Fruit fly (Drosophila melanogaster) whole organism, embryonic: ENCODE measurements around the gene CecA1.

Experiments used
- ATbp ChIP-seq: fragments of 200-800 bp; sonication (Bioruptor generic); optimal IDR thresholded peaks from 2 replicates; lab custom pipeline; 2017; ENCODE audit warnings: missing biosample characterization, mild to moderate bottlenecking, missing genetic modification characterization, missing genetic modification reagents
- Ada2b ChIP-seq: fragments of 200-800 bp; sonication (Bioruptor generic); IDR thresholded peaks from 2 replicates; pipeline ENCODE4 v1.3.6; 2022; ENCODE audit warnings: missing biosample characterization, missing genetic modification characterization
- Bdp1 ChIP-seq: fragments of 200-800 bp; sonication (Bioruptor generic); optimal IDR thresholded peaks from 3 replicates; lab custom pipeline; 2016; ENCODE audit warnings: missing biosample characterization, missing genetic modification characterization
- Bgb ChIP-seq: fragments of 200-800 bp; sonication (Bioruptor generic); IDR thresholded peaks from 2 replicates; pipeline ENCODE4 v1.3.6; 2022; ENCODE audit warnings: missing biosample characterization, missing genetic modification characterization; ENCODE audit not compliant: partially characterized antibody
- Blimp-1 ChIP-seq: fragments of 200-800 bp; sonication (Bioruptor generic); optimal IDR thresholded peaks from 3 replicates; lab custom pipeline; 2018; ENCODE audit warnings: missing biosample characterization, missing genetic modification characterization, mild to moderate bottlenecking, moderate library complexity, missing genetic modification reagents
- CG10209 ChIP-seq: fragments of 200-800 bp; sonication (Bioruptor generic); optimal IDR thresholded peaks from 3 replicates; lab custom pipeline; 2017; ENCODE audit warnings: missing biosample characterization, mild to moderate bottlenecking, missing genetic modification characterization, missing genetic modification reagents
- CG10979 ChIP-seq: fragments of 200-800 bp; sonication (Bioruptor generic); optimal IDR thresholded peaks from 2 replicates; lab custom pipeline; 2018; ENCODE audit warnings: missing biosample characterization, mild to moderate bottlenecking, missing genetic modification characterization, moderate library complexity
- CG11085 ChIP-seq: fragments of 200-800 bp; sonication (Bioruptor generic); IDR thresholded peaks from 2 replicates; pipeline ENCODE4 v1.3.6; 2022; ENCODE audit warnings: missing biosample characterization, missing genetic modification characterization
- CG11723 ChIP-seq: fragments of 200-800 bp; sonication (Bioruptor generic); optimal IDR thresholded peaks from 2 replicates; lab custom pipeline; 2017; ENCODE audit warnings: missing biosample characterization, mild to moderate bottlenecking, missing genetic modification characterization
- CG13287 ChIP-seq: fragments of 200-800 bp; sonication (Bioruptor generic); IDR thresholded peaks from 2 replicates; pipeline ENCODE4 v1.3.6; 2022; ENCODE audit warnings: missing biosample characterization, missing genetic modification characterization; ENCODE audit not compliant: partially characterized antibody
- CG1647 ChIP-seq: fragments of 200-800 bp; sonication (Bioruptor generic); optimal IDR thresholded peaks from 3 replicates; lab custom pipeline; 2016; ENCODE audit warnings: missing biosample characterization, missing genetic modification characterization
- CG17359 ChIP-seq: fragments of 200-800 bp; sonication (Bioruptor generic); optimal IDR thresholded peaks from 3 replicates; lab custom pipeline; 2018; ENCODE audit warnings: missing biosample characterization, mild to moderate bottlenecking, missing genetic modification characterization, moderate library complexity
- CG30431 ChIP-seq: fragments of 200-800 bp; sonication (Bioruptor generic); optimal IDR thresholded peaks from 2 replicates; lab custom pipeline; 2017; ENCODE audit warnings: missing biosample characterization, missing genetic modification characterization
- CG32767 ChIP-seq: fragments of 200-800 bp; sonication (Bioruptor generic); IDR thresholded peaks from 2 replicates; pipeline ENCODE4 v1.3.6; 2022; ENCODE audit warnings: missing biosample characterization, missing genetic modification characterization
- CG34224 ChIP-seq: fragments of 200-800 bp; sonication (Bioruptor generic); IDR thresholded peaks from 3 replicates; pipeline ENCODE4 v1.3.6; 2022; ENCODE audit warnings: missing biosample characterization, missing genetic modification characterization; ENCODE audit not compliant: partially characterized antibody
- CG34422 ChIP-seq: fragments of 200-800 bp; sonication (Bioruptor generic); IDR thresholded peaks from 3 replicates; pipeline ENCODE4 v1.3.6; 2022; ENCODE audit warnings: missing biosample characterization, missing genetic modification characterization
- CG4282 ChIP-seq: fragments of 200-800 bp; sonication (Bioruptor generic); optimal IDR thresholded peaks from 2 replicates; lab custom pipeline; 2016; ENCODE audit warnings: missing biosample characterization, missing genetic modification characterization
- CG6272 ChIP-seq: fragments of 200-800 bp; sonication (Bioruptor generic); IDR thresholded peaks from 2 replicates; pipeline ENCODE4 v1.3.6; 2022; ENCODE audit warnings: missing biosample characterization, missing genetic modification characterization
- CG7839 ChIP-seq: fragments of 200-800 bp; sonication (Bioruptor generic); optimal IDR thresholded peaks from 3 replicates; lab custom pipeline; 2018; ENCODE audit warnings: missing biosample characterization, mild to moderate bottlenecking, missing genetic modification characterization, moderate library complexity
- CG8478 ChIP-seq: fragments of >200 bp; optimal IDR thresholded peaks from 2 replicates; lab custom pipeline; 2018
- Gug ChIP-seq: fragments of 200-800 bp; sonication (Bioruptor generic); IDR thresholded peaks from 4 replicates; pipeline ENCODE4 v1.3.6; 2022; ENCODE audit warnings: missing biosample characterization, missing genetic modification characterization
- HmgZ ChIP-seq: fragments of 200-800 bp; sonication (Bioruptor generic); optimal IDR thresholded peaks from 2 replicates; lab custom pipeline; 2018; ENCODE audit warnings: missing biosample characterization, mild to moderate bottlenecking, missing genetic modification characterization
- Hr78 ChIP-seq, 2 experiments: fragments of 200-800 bp in 1 of 2; fragments of >200 bp in 1 of 2; sonication (Bioruptor generic) in 1 of 2; optimal IDR thresholded peaks; 2 replicates each; lab custom pipeline; 2017 to 2019; ENCODE audit warnings: missing biosample characterization in 2 of 2, missing genetic modification characterization in 2 of 2, mild to moderate bottlenecking in 1 of 2, moderate library complexity in 1 of 2
- Hsf ChIP-seq: fragments of 200-800 bp; sonication (Bioruptor generic); optimal IDR thresholded peaks from 3 replicates; lab custom pipeline; 2016; ENCODE audit warnings: missing biosample characterization, missing genetic modification characterization
- Lim3 ChIP-seq: fragments of 200-800 bp; sonication (Bioruptor generic); IDR thresholded peaks from 2 replicates; pipeline ENCODE4 v1.3.6; 2022; ENCODE audit warnings: missing biosample characterization, missing genetic modification characterization
- Oaz ChIP-seq: fragments of 200-800 bp; sonication (Bioruptor generic); IDR thresholded peaks from 2 replicates; pipeline ENCODE4 v1.3.6; 2022; ENCODE audit warnings: missing biosample characterization, missing genetic modification characterization
- Oli ChIP-seq: fragments of 200-800 bp; sonication (Bioruptor generic); optimal IDR thresholded peaks from 2 replicates; lab custom pipeline; 2018; ENCODE audit warnings: missing biosample characterization, mild to moderate bottlenecking, missing genetic modification characterization, moderate library complexity
- Ptx1 ChIP-seq: fragments of 200-800 bp; sonication (Bioruptor generic); IDR thresholded peaks from 2 replicates; pipeline ENCODE4 v1.3.6; 2022; ENCODE audit warnings: missing biosample characterization, missing genetic modification characterization
- Sox102F ChIP-seq: fragments of 200-800 bp; sonication (Bioruptor generic); optimal IDR thresholded peaks from 2 replicates; lab custom pipeline; 2018; ENCODE audit warnings: missing biosample characterization, mild to moderate bottlenecking, missing genetic modification characterization, moderate library complexity
- Sry-β ChIP-seq: fragments of 200-800 bp; sonication (Bioruptor generic); optimal IDR thresholded peaks from 2 replicates; lab custom pipeline; 2018; ENCODE audit warnings: missing biosample characterization, mild to moderate bottlenecking, missing genetic modification characterization, moderate library complexity
- Xbp1 ChIP-seq: fragments of 200-800 bp; sonication (Bioruptor generic); optimal IDR thresholded peaks from 3 replicates; lab custom pipeline; 2016; ENCODE audit warnings: missing biosample characterization, mild to moderate bottlenecking, missing genetic modification characterization
- ase ChIP-seq: fragments of 200-800 bp; sonication (Bioruptor generic); IDR thresholded peaks from 3 replicates; pipeline ENCODE4 v1.3.6; 2022; ENCODE audit warnings: missing biosample characterization, missing genetic modification characterization
- az2 ChIP-seq: fragments of 200-800 bp; sonication (Bioruptor generic); optimal IDR thresholded peaks from 3 replicates; lab custom pipeline; 2016; ENCODE audit warnings: missing biosample characterization, missing genetic modification characterization
- ewg ChIP-seq: fragments of 200-800 bp; sonication (Bioruptor generic); optimal IDR thresholded peaks from 3 replicates; lab custom pipeline; 2017; ENCODE audit warnings: mild to moderate bottlenecking, missing biosample characterization, missing genetic modification reagents, missing genetic modification characterization
- gce ChIP-seq: fragments of 200-800 bp; sonication (Bioruptor generic); IDR thresholded peaks from 3 replicates; pipeline ENCODE4 v1.3.6; 2022; ENCODE audit warnings: missing biosample characterization, missing genetic modification characterization
- ind ChIP-seq: fragments of 200-800 bp; sonication (Bioruptor generic); optimal IDR thresholded peaks from 3 replicates; lab custom pipeline; 2016; ENCODE audit warnings: missing biosample characterization, missing genetic modification characterization
- lmd ChIP-seq: fragments of 200-800 bp; sonication (Bioruptor generic); IDR thresholded peaks from 2 replicates; pipeline ENCODE4 v1.3.6; 2022; ENCODE audit warnings: missing biosample characterization, missing genetic modification characterization
- mam ChIP-seq: fragments of 200-800 bp; sonication (Bioruptor generic); optimal IDR thresholded peaks from 3 replicates; lab custom pipeline; 2016; ENCODE audit warnings: missing biosample characterization, missing genetic modification characterization
- prd ChIP-seq, 3 experiments: fragments of >200 bp in 2 of 3; fragments of 200-800 bp in 1 of 3; sonication (Bioruptor generic) in 1 of 3; optimal IDR thresholded peaks in 2 of 3; IDR thresholded peaks in 1 of 3; 2 replicates in 2 of 3; 3 replicates in 1 of 3; pipeline versions ENCODE4 v1.3.6 to Lab custom; 2017 to 2022; ENCODE audit warnings: missing biosample characterization in 1 of 3, missing genetic modification characterization in 1 of 3
- pum ChIP-seq: fragments of 200-800 bp; sonication (Bioruptor generic); optimal IDR thresholded peaks from 2 replicates; lab custom pipeline; 2016; ENCODE audit warnings: missing biosample characterization, missing genetic modification characterization
- ranshi ChIP-seq: fragments of 200-800 bp; sonication (Bioruptor generic); IDR thresholded peaks from 2 replicates; pipeline ENCODE4 v1.3.6; 2022; ENCODE audit warnings: missing biosample characterization, missing genetic modification characterization
- row ChIP-seq: fragments of 200-800 bp; sonication (Bioruptor generic); IDR thresholded peaks from 3 replicates; pipeline ENCODE4 v1.3.6; 2022; ENCODE audit warnings: missing biosample characterization, missing genetic modification characterization
- run ChIP-seq: fragments of 200-800 bp; sonication (Bioruptor generic); optimal IDR thresholded peaks from 3 replicates; lab custom pipeline; 2018; ENCODE audit warnings: missing biosample characterization, mild to moderate bottlenecking, missing genetic modification characterization
- shn ChIP-seq: fragments of 200-800 bp; sonication (Bioruptor generic); optimal IDR thresholded peaks from 3 replicates; lab custom pipeline; 2016; ENCODE audit warnings: missing biosample characterization, missing genetic modification characterization
- sisA ChIP-seq: fragments of 200-800 bp; sonication (Bioruptor generic); IDR thresholded peaks from 2 replicates; pipeline ENCODE4 v1.3.6; 2022; ENCODE audit warnings: missing biosample characterization, missing genetic modification characterization
- tgo ChIP-seq: fragments of 200-800 bp; sonication (Bioruptor generic); IDR thresholded peaks from 3 replicates; pipeline ENCODE4 v1.3.6; 2022; ENCODE audit warnings: missing biosample characterization, missing genetic modification characterization
- ttk ChIP-seq: fragments of 200-800 bp; sonication (Bioruptor generic); IDR thresholded peaks from 2 replicates; pipeline ENCODE4 v2.1.2; 2022; ENCODE audit warnings: missing biosample characterization, missing genetic modification characterization
- unpg ChIP-seq: fragments of 200-800 bp; sonication (Bioruptor generic); optimal IDR thresholded peaks from 3 replicates; lab custom pipeline; 2018; ENCODE audit warnings: missing biosample characterization, mild to moderate bottlenecking, missing genetic modification characterization, moderate library complexity
- wor ChIP-seq: fragments of 200-800 bp; sonication (Bioruptor generic); IDR thresholded peaks from 2 replicates; pipeline ENCODE4 v1.3.6; 2022; ENCODE audit warnings: missing biosample characterization, missing genetic modification characterization
- zfh1 ChIP-seq: fragments of 200-800 bp; sonication (Bioruptor generic); IDR thresholded peaks from 3 replicates; pipeline ENCODE4 v1.3.6; 2022; ENCODE audit warnings: missing biosample characterization, missing genetic modification characterization

CecA1 gene

dm6 chr3R:30164162-30164561 lies 46.5 kb upstream of the CecA1 start (continued):
- peak; percentile 50 for TF ChIP-seq wor
- TF ChIP-seq ewg (GFP tag; lab: Kevin White, UChicago), result peak; percentile 25
- peak; percentile 64 for TF ChIP-seq Sox102F
- TF ChIP-seq Hr78 (GFP tag; optimal IDR thresholded peaks at IDR 0.05; lab: Kevin White, UChicago), result peak in 1 of 2 experiments; percentile 11
- peak; percentile 28 for TF ChIP-seq Oli (tag; lab: Kevin White, UChicago)
- 0 out of 2 replicates have a peak, but pooled peaks have one; percentile 18 for TF ChIP-seq CG6272 (GFP tag; lab: Robert Waterston, UW)
- no peak for TF ChIP-seq CG11085 (GFP tag; lab: Robert Waterston, UW)
- no peak for TF ChIP-seq Bgb (GFP tag; lab: Robert Waterston, UW)
- TF ChIP-seq pum, result no peak
- TF ChIP-seq Oaz (GFP tag; lab: Robert Waterston, UW), result no peak
- TF ChIP-seq row (GFP tag; lab: Robert Waterston, UW), result peak; percentile 54
- peak; percentile 41; the same call in 1 of the 2 replicates for TF ChIP-seq lmd (GFP tag; lab: Robert Waterston, UW)
- TF ChIP-seq sisA (GFP tag; lab: Robert Waterston, UW), result peak; percentile 55; the same call in 1 of the 2 replicates
- TF ChIP-seq Bdp1 (GFP tag; lab: Kevin White, UChicago), result no peak
- TF ChIP-seq Hsf, result peak; percentile 30
- TF ChIP-seq shn (GFP tag; lab: Kevin White, UChicago), result peak; percentile 6
- TF ChIP-seq CG32767 (GFP tag; lab: Robert Waterston, UW), result 0 out of 2 replicates have a peak, but pooled peaks have one; percentile 22
- TF ChIP-seq ase (GFP tag; lab: Robert Waterston, UW), result 0 out of 3 replicates have a peak, but pooled peaks have one; percentile 46
- peak; percentile 32 for TF ChIP-seq Xbp1
- TF ChIP-seq CG17359 (tag; lab: Kevin White, UChicago), result peak; percentile 43
- no peak for TF ChIP-seq CG1647 (GFP tag; lab: Kevin White, UChicago)
- TF ChIP-seq run (tag; lab: Kevin White, UChicago), result no peak
- no peak; the same call in 2 of the 3 replicates for TF ChIP-seq CG34422
- TF ChIP-seq ind, result peak; percentile 34
- TF ChIP-seq CG13287 (GFP tag; lab: Robert Waterston, UW), result no peak
- TF ChIP-seq gce (GFP tag; lab: Robert Waterston, UW), result peak; percentile 54; the same call in 1 of the 3 replicates
- TF ChIP-seq CG11723 (GFP tag; lab: Kevin White, UChicago), result no peak
- no peak for TF ChIP-seq CG34224 (GFP tag; lab: Robert Waterston, UW)
- TF ChIP-seq Gug (GFP tag; lab: Robert Waterston, UW), result no peak
- TF ChIP-seq CG30431 (GFP tag; lab: Kevin White, UChicago), result peak; percentile 17
- no peak for TF ChIP-seq Lim3 (GFP tag; lab: Robert Waterston, UW)
- peak; percentile 58 for TF ChIP-seq ATbp (GFP tag; lab: Kevin White, UChicago)
- peak; percentile 42 for TF ChIP-seq CG10979
- TF ChIP-seq ttk (GFP tag; lab: Robert Waterston, UW), result peak; percentile 48
- peak; percentile 63 for TF ChIP-seq Ptx1 (GFP tag; lab: Robert Waterston, UW)
- no peak for TF ChIP-seq prd (optimal IDR thresholded peaks at IDR 0.05; lab: Kevin White, UChicago)
- peak; percentile 72; the same call in 2 of the 3 replicates for TF ChIP-seq prd (GFP tag; IDR thresholded peaks at IDR 0.05; lab: Robert Waterston, UW)
- TF ChIP-seq Blimp-1 (GFP tag; lab: Kevin White, UChicago), result peak; percentile 69
- peak; percentile 28; the same call in 1 of the 2 replicates for TF ChIP-seq Ada2b (GFP tag; lab: Robert Waterston, UW)
- TF ChIP-seq tgo (GFP tag; lab: Robert Waterston, UW), result 0 out of 3 replicates have a peak, but pooled peaks have one; percentile 26
- no peak for TF ChIP-seq CG8478 (lab: Kevin White, UChicago)
- TF ChIP-seq zfh1 (GFP tag; lab: Robert Waterston, UW), result peak; percentile 54; the same call in 2 of the 3 replicates
- peak; percentile 35 for TF ChIP-seq az2 (GFP tag; lab: Kevin White, UChicago)
- peak; percentile 5 for TF ChIP-seq mam (GFP tag; lab: Kevin White, UChicago)
- TF ChIP-seq ranshi, result no peak
- TF ChIP-seq unpg (GFP tag; lab: Kevin White, UChicago), result peak; percentile 38
- TF ChIP-seq Sry-β (GFP tag; lab: Kevin White, UChicago), result no peak
- peak; percentile 30 for TF ChIP-seq CG7839 (tag; lab: Kevin White, UChicago)
- TF ChIP-seq HmgZ (tag; lab: Kevin White, UChicago), result no peak
- peak; percentile 7 for TF ChIP-seq CG10209 (GFP tag; lab: Kevin White, UChicago)
- no peak for TF ChIP-seq CG4282 (GFP tag; lab: Kevin White, UChicago)
